Fruit fly (Drosophila melanogaster) whole organism, embryonic: ENCODE results near the gene ab.

ENCODE experiments used
- CG10431 ChIP-seq: fragments of 200-800 bp; sonication (Bioruptor generic); optimal IDR thresholded peaks from 3 replicates; lab custom pipeline; 2018; ENCODE audit warnings: missing biosample characterization, mild to moderate bottlenecking, missing genetic modification characterization
- CG2199 ChIP-seq: fragments of 200-800 bp; sonication (Bioruptor generic); IDR thresholded peaks from 3 replicates; pipeline ENCODE4 v1.3.6; 2022; ENCODE audit warnings: missing biosample characterization, missing genetic modification characterization

Gene ab

DNA sequence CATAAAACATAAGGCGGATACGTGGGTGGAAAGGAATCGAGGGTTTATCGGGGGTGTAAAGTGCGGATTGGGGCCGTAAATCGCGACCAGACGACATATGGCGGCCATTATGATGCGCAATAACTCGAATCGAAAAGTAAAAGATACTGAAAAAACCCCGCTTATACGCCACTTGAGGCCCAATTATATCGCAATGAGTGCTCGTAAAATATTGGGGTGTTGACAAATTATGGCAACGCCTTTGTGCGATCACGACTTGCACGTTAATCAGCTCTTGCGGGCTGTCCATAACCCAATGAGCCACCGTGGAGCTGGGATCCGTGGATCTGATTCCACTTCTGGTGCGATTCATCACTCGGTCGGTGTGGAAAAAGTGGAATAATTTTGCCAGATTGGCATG lies 99.3 kb downstream of the ab start:
- TF ChIP-seq CG10431 (no peak), CG2199 (GFP tag; lab: Robert Waterston, UW) (peak; percentile 93; the same call in 2 of the 3 replicates)
